Worm (Caenorhabditis elegans) whole organism, late embryonic: ENCODE measurements around the gene vpat-1.
A peak's percentile ranks its signal among the peaks of the same experiment; 100 is the strongest.

Experiments
- C08G9.2 ChIP-seq: sonication (generic microtip); optimal IDR thresholded peaks from 2 replicates; lab custom pipeline; 2016; ENCODE audit warnings: mild to moderate bottlenecking, missing genetic modification characterization, moderate library complexity, missing compliant biosample characterization
- C38D4.7 ChIP-seq: fragments of 200-800 bp; sonication (Bioruptor generic); optimal IDR thresholded peaks from 2 replicates; lab custom pipeline; 2018; ENCODE audit warnings: mild to moderate bottlenecking, missing genetic modification characterization, moderate library complexity, missing compliant biosample characterization
- F13H6.1 ChIP-seq: sonication (generic microtip); optimal IDR thresholded peaks from 2 replicates; lab custom pipeline; 2016; ENCODE audit warnings: missing genetic modification characterization, missing compliant biosample characterization
- K02D7.2 ChIP-seq: sonication (generic microtip); optimal IDR thresholded peaks from 2 replicates; lab custom pipeline; 2017; ENCODE audit warnings: mild to moderate bottlenecking, missing genetic modification characterization, missing compliant biosample characterization
- T23F11.4 ChIP-seq: fragments of 200-800 bp; sonication (Bioruptor generic); optimal IDR thresholded peaks from 2 replicates; lab custom pipeline; 2018; ENCODE audit warnings: mild to moderate bottlenecking, missing genetic modification characterization, missing compliant biosample characterization
- Y22D7AL.16 ChIP-seq: sonication (generic microtip); optimal IDR thresholded peaks from 2 replicates; lab custom pipeline; 2016; ENCODE audit warnings: missing genetic modification characterization, missing compliant biosample characterization
- ahr-1 ChIP-seq: sonication (generic microtip); optimal IDR thresholded peaks from 2 replicates; lab custom pipeline; 2016; ENCODE audit warnings: missing genetic modification characterization, missing compliant biosample characterization
- ama-1 ChIP-seq: fragments of 150-350 bp; optimal IDR thresholded peaks from 2 replicates; lab custom pipeline; 2014
- ceh-14 ChIP-seq: sonication (generic microtip); optimal IDR thresholded peaks from 2 replicates; lab custom pipeline; 2016; ENCODE audit warnings: missing genotype, missing genetic modification characterization, missing compliant biosample characterization
- ceh-18 ChIP-seq: sonication (generic microtip); optimal IDR thresholded peaks from 2 replicates; lab custom pipeline; 2016; ENCODE audit warnings: missing genetic modification characterization, missing compliant biosample characterization
- ceh-22 ChIP-seq: sonication (generic microtip); optimal IDR thresholded peaks from 2 replicates; lab custom pipeline; 2017; ENCODE audit warnings: missing biosample characterization, missing genetic modification characterization
- ceh-24 ChIP-seq: sonication (generic microtip); optimal IDR thresholded peaks from 2 replicates; lab custom pipeline; 2016; ENCODE audit warnings: mild to moderate bottlenecking, missing genetic modification characterization, missing compliant biosample characterization
- ceh-31 ChIP-seq: sonication (generic microtip); optimal IDR thresholded peaks from 2 replicates; lab custom pipeline; 2016; ENCODE audit warnings: missing genetic modification characterization, missing compliant biosample characterization
- ceh-34 ChIP-seq: sonication (generic microtip); optimal IDR thresholded peaks from 2 replicates; lab custom pipeline; 2016; ENCODE audit warnings: mild to moderate bottlenecking, missing genetic modification characterization, missing compliant biosample characterization
- ceh-45 ChIP-seq: fragments of 200-800 bp; sonication (Bioruptor generic); IDR thresholded peaks from 2 replicates; pipeline ENCODE4 v1.3.6; 2022; ENCODE audit warnings: missing genetic modification reagents, missing genetic modification characterization, missing compliant biosample characterization
- ceh-6 ChIP-seq: fragments of 200-800 bp; sonication (Bioruptor generic); optimal IDR thresholded peaks from 2 replicates; lab custom pipeline; 2018; ENCODE audit warnings: mild to moderate bottlenecking, missing genetic modification characterization, missing compliant biosample characterization
- ceh-9 ChIP-seq: sonication (generic microtip); optimal IDR thresholded peaks from 2 replicates; lab custom pipeline; 2016; ENCODE audit warnings: mild to moderate bottlenecking, missing genetic modification characterization, inconsistent platforms, missing compliant biosample characterization
- che-1 ChIP-seq: sonication (generic microtip); optimal IDR thresholded peaks from 2 replicates; lab custom pipeline; 2016; ENCODE audit warnings: mild to moderate bottlenecking, missing genetic modification characterization, missing compliant biosample characterization
- dve-1 ChIP-seq: sonication (generic microtip); optimal IDR thresholded peaks from 2 replicates; lab custom pipeline; 2017; ENCODE audit warnings: antibody characterized with exemption, mild to moderate bottlenecking, missing genetic modification characterization, missing compliant biosample characterization
- elt-2 ChIP-seq: sonication (generic microtip); optimal IDR thresholded peaks from 2 replicates; lab custom pipeline; 2016; ENCODE audit warnings: missing genetic modification reagents, missing genetic modification characterization, missing compliant biosample characterization
- elt-4 ChIP-seq: sonication (generic microtip); optimal IDR thresholded peaks from 2 replicates; lab custom pipeline; 2016; ENCODE audit warnings: missing genetic modification characterization, missing compliant biosample characterization
- ets-4 ChIP-seq: sonication (generic microtip); optimal IDR thresholded peaks from 2 replicates; lab custom pipeline; 2016; ENCODE audit warnings: missing genetic modification characterization, missing compliant biosample characterization
- eyg-1 ChIP-seq: sonication (generic microtip); optimal IDR thresholded peaks from 2 replicates; lab custom pipeline; 2016; ENCODE audit warnings: missing genotype, missing genetic modification characterization, missing compliant biosample characterization
- fkh-10 ChIP-seq: fragments of 150-350 bp; optimal IDR thresholded peaks from 2 replicates; lab custom pipeline; 2014; ENCODE audit warnings: missing biosample characterization, missing genetic modification reagents, missing genetic modification characterization
- gmeb-2 ChIP-seq: sonication (generic microtip); optimal IDR thresholded peaks from 2 replicates; lab custom pipeline; 2016; ENCODE audit warnings: missing genetic modification characterization, inconsistent platforms, missing compliant biosample characterization
- hlh-13 ChIP-seq: fragments of 200-800 bp; sonication (Bioruptor generic); optimal IDR thresholded peaks from 2 replicates; lab custom pipeline; 2018; ENCODE audit warnings: mild to moderate bottlenecking, missing genetic modification characterization, missing compliant biosample characterization
- hlh-15 ChIP-seq: sonication (generic microtip); optimal IDR thresholded peaks from 2 replicates; lab custom pipeline; 2016; ENCODE audit warnings: missing genetic modification characterization, missing compliant biosample characterization
- lin-11 ChIP-seq: fragments of 200-800 bp; sonication (Bioruptor generic); optimal IDR thresholded peaks from 2 replicates; lab custom pipeline; 2018; ENCODE audit warnings: mild to moderate bottlenecking, missing genetic modification characterization, missing compliant biosample characterization
- madf-2 ChIP-seq: sonication (generic microtip); optimal IDR thresholded peaks from 2 replicates; lab custom pipeline; 2017; ENCODE audit warnings: missing genetic modification characterization, missing compliant biosample characterization
- nhr-11 ChIP-seq: fragments of 150-350 bp; optimal IDR thresholded peaks from 2 replicates; lab custom pipeline; 2014; ENCODE audit warnings: missing biosample characterization, missing genetic modification characterization
- nhr-232 ChIP-seq: sonication (generic microtip); optimal IDR thresholded peaks from 2 replicates; lab custom pipeline; 2016; ENCODE audit warnings: missing genetic modification characterization, missing compliant biosample characterization
- npax-4 ChIP-seq: sonication (generic microtip); optimal IDR thresholded peaks from 2 replicates; lab custom pipeline; 2016; ENCODE audit warnings: missing genetic modification characterization, missing compliant biosample characterization
- odd-2 ChIP-seq: sonication (generic microtip); optimal IDR thresholded peaks from 2 replicates; lab custom pipeline; 2017; ENCODE audit warnings: antibody characterized with exemption, mild to moderate bottlenecking, missing genetic modification characterization, missing compliant biosample characterization
- pag-3 ChIP-seq: sonication (generic microtip); optimal IDR thresholded peaks from 2 replicates; lab custom pipeline; 2016; ENCODE audit warnings: missing compliant biosample characterization, missing genetic modification characterization, borderline replicate concordance
- pat-9 ChIP-seq: fragments of 200-800 bp; sonication (Bioruptor generic); optimal IDR thresholded peaks from 2 replicates; lab custom pipeline; 2018; ENCODE audit warnings: mild to moderate bottlenecking, missing genetic modification characterization, moderate library complexity, missing compliant biosample characterization
- pax-1 ChIP-seq: fragments of 150-350 bp; optimal IDR thresholded peaks from 2 replicates; lab custom pipeline; 2014; ENCODE audit warnings: missing biosample characterization, missing genetic modification characterization
- pha-2 ChIP-seq: sonication (generic microtip); optimal IDR thresholded peaks from 2 replicates; lab custom pipeline; 2017; ENCODE audit warnings: mild to moderate bottlenecking, missing genetic modification characterization, missing compliant biosample characterization
- pha-4 ChIP-seq: fragments of 150-350 bp; optimal IDR thresholded peaks from 2 replicates; lab custom pipeline; 2018; ENCODE audit warnings: missing biosample characterization, missing genetic modification reagents, missing genetic modification characterization
- ref-2 ChIP-seq: sonication (generic microtip); optimal IDR thresholded peaks from 2 replicates; lab custom pipeline; 2016; ENCODE audit warnings: missing genetic modification characterization, missing compliant biosample characterization
- sdc-2 ChIP-seq: sonication (generic microtip); optimal IDR thresholded peaks from 2 replicates; lab custom pipeline; 2016; ENCODE audit warnings: missing genotype, missing genetic modification characterization, missing compliant biosample characterization
- sox-2 ChIP-seq: fragments of 200-800 bp; sonication (Bioruptor generic); IDR thresholded peaks from 2 replicates; pipeline ENCODE4 v1.3.6; 2022; ENCODE audit warnings: missing genetic modification reagents, missing genetic modification characterization, missing compliant biosample characterization
- sox-4 ChIP-seq: sonication (generic microtip); optimal IDR thresholded peaks from 2 replicates; lab custom pipeline; 2017; ENCODE audit warnings: mild to moderate bottlenecking, missing genetic modification characterization, inconsistent platforms, missing compliant biosample characterization
- tbx-2 ChIP-seq: sonication (generic microtip); optimal IDR thresholded peaks from 2 replicates; lab custom pipeline; 2016; ENCODE audit warnings: missing genetic modification characterization, missing compliant biosample characterization
- tbx-7 ChIP-seq: sonication (generic microtip); optimal IDR thresholded peaks from 2 replicates; lab custom pipeline; 2016; ENCODE audit warnings: missing genotype, missing genetic modification characterization, missing compliant biosample characterization
- ttx-3 ChIP-seq: sonication (generic microtip); optimal IDR thresholded peaks from 2 replicates; lab custom pipeline; 2016; ENCODE audit warnings: missing genetic modification reagents, missing genetic modification characterization, missing compliant biosample characterization
- unc-42 ChIP-seq: sonication (generic microtip); optimal IDR thresholded peaks from 2 replicates; lab custom pipeline; 2016; ENCODE audit warnings: missing genotype, missing genetic modification characterization, missing compliant biosample characterization
- unc-55 ChIP-seq: sonication (generic microtip); optimal IDR thresholded peaks from 2 replicates; lab custom pipeline; 2017; ENCODE audit warnings: missing biosample characterization, missing genetic modification reagents, missing genetic modification characterization
- unc-86 ChIP-seq: sonication (generic microtip); optimal IDR thresholded peaks from 2 replicates; lab custom pipeline; 2016; ENCODE audit warnings: missing genetic modification characterization, missing compliant biosample characterization
- zip-5 ChIP-seq: sonication (generic microtip); optimal IDR thresholded peaks from 2 replicates; lab custom pipeline; 2016; ENCODE audit warnings: missing genetic modification characterization, missing compliant biosample characterization

vpat-1 gene

DNA sequence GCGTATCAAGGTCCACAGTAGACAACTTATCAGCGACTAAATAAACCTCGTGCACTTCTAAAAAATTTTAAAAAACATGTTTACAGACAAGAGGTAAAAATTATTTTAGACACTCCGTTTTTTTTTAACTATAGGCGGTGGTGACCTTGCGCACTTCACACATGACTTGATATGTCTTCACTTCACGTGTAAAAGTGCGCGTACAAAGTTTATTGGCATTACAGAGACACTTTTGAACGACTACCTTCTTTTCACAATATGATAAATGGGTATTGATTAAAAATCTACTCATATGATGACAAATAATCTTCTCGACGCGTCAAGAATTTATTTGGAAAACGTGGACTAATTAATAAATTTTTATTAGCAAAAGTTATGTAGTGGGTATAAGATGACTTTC is 19.3 kb downstream of the vpat-1 start:
- TF ChIP-seq zip-5 (tag; lab: Kevin White, UChicago) = no peak
- TF ChIP-seq ceh-34 (tag; lab: Kevin White, UChicago) = no peak
- no peak for TF ChIP-seq lin-11 (tag; lab: Kevin White, UChicago)
- TF ChIP-seq odd-2 (tag; lab: Kevin White, UChicago) = no peak
- no peak for TF ChIP-seq nhr-11 (tag; lab: Kevin White, UChicago)
- TF ChIP-seq eyg-1 (tag; lab: Kevin White, UChicago) = no peak
- no peak for TF ChIP-seq K02D7.2 (tag; lab: Kevin White, UChicago)
- TF ChIP-seq hlh-13 (GFP tag; lab: Kevin White, UChicago) = no peak
- TF ChIP-seq F13H6.1 (tag; lab: Kevin White, UChicago) = no peak
- TF ChIP-seq gmeb-2 (tag; lab: Kevin White, UChicago) = no peak
- TF ChIP-seq ceh-6 (GFP tag; lab: Kevin White, UChicago) = no peak
- TF ChIP-seq ama-1 (lab: Kevin White, UChicago) = no peak
- no peak for TF ChIP-seq unc-86 (tag; lab: Kevin White, UChicago)
- TF ChIP-seq pax-1 = no peak
- TF ChIP-seq hlh-15 (tag; lab: Kevin White, UChicago) = no peak
- no peak for TF ChIP-seq ceh-14 (tag; lab: Kevin White, UChicago)

- no peak for TF ChIP-seq K02D7.2 (tag; lab: Kevin White, UChicago)
- no peak for TF ChIP-seq C38D4.7 (GFP tag; lab: Kevin White, UChicago)
- TF ChIP-seq unc-55 = no peak
- TF ChIP-seq ahr-1 (tag; lab: Kevin White, UChicago) = no peak
- no peak for TF ChIP-seq ceh-24
- TF ChIP-seq pag-3 (tag; lab: Kevin White, UChicago) = no peak
- TF ChIP-seq ceh-31 = no peak
- no peak for TF ChIP-seq sox-4 (tag; lab: Kevin White, UChicago)
- TF ChIP-seq Y22D7AL.16 (tag; lab: Kevin White, UChicago) = no peak
- no peak for TF ChIP-seq dve-1 (tag; lab: Kevin White, UChicago)
- no peak for TF ChIP-seq ets-4 (tag; lab: Kevin White, UChicago)
- no peak for TF ChIP-seq T23F11.4 (GFP tag; lab: Kevin White, UChicago)
- no peak for TF ChIP-seq elt-4 (tag; lab: Kevin White, UChicago)
- no peak for TF ChIP-seq che-1 (tag; lab: Kevin White, UChicago)
- no peak for TF ChIP-seq ceh-18 (tag; lab: Kevin White, UChicago)
- no peak for TF ChIP-seq tbx-7 (tag; lab: Kevin White, UChicago)
- no peak for TF ChIP-seq nhr-11 (tag; lab: Kevin White, UChicago)
- no peak for TF ChIP-seq pha-2 (tag; lab: Kevin White, UChicago)
- TF ChIP-seq sox-2 (GFP tag; lab: Robert Waterston, UW) = no peak
These were observed 21.0 kb downstream of the vpat-1 start, which contains the start of gene F55A4.3 for ce11 chrX:1025010-1025409. Gene F55A4.3 (minus strand): TSS chrX:1025110.

- peak; percentile 24 for TF ChIP-seq che-1 (tag; lab: Kevin White, UChicago)
- no peak for TF ChIP-seq eyg-1 (tag; lab: Kevin White, UChicago)
- TF ChIP-seq ref-2 (tag; lab: Kevin White, UChicago) = no peak
- no peak for TF ChIP-seq T23F11.4 (GFP tag; lab: Kevin White, UChicago)
- peak; percentile 43 for TF ChIP-seq sdc-2 (tag; lab: Kevin White, UChicago)
- TF ChIP-seq unc-42 (tag; lab: Kevin White, UChicago) = peak; percentile 54
- no peak for TF ChIP-seq elt-2
- no peak for TF ChIP-seq pat-9 (tag; lab: Kevin White, UChicago)
- TF ChIP-seq hlh-15 (tag; lab: Kevin White, UChicago) = no peak
- TF ChIP-seq madf-2 (tag; lab: Kevin White, UChicago) = no peak
- no peak for TF ChIP-seq nhr-232 (tag; lab: Kevin White, UChicago)
- no peak for TF ChIP-seq gmeb-2 (tag; lab: Kevin White, UChicago)
- no peak for TF ChIP-seq fkh-10
- peak; percentile 34 for TF ChIP-seq Y22D7AL.16 (tag; lab: Kevin White, UChicago)
- no peak for TF ChIP-seq ttx-3 (tag; lab: Kevin White, UChicago)
- peak; percentile 32 for TF ChIP-seq ceh-14 (tag; lab: Kevin White, UChicago)
- no peak for TF ChIP-seq unc-55
- peak; percentile 27 for TF ChIP-seq tbx-2 (tag; lab: Kevin White, UChicago)
- no peak for TF ChIP-seq C08G9.2 (tag; lab: Kevin White, UChicago)
- TF ChIP-seq npax-4 (tag; lab: Kevin White, UChicago) = no peak
- TF ChIP-seq ceh-22 (tag; lab: Kevin White, UChicago) = no peak
- no peak for TF ChIP-seq ceh-18 (tag; lab: Kevin White, UChicago)
- TF ChIP-seq sox-4 (tag; lab: Kevin White, UChicago) = peak; percentile 5
- no peak for TF ChIP-seq pha-4 (tag; lab: Kevin White, UChicago)
- TF ChIP-seq ceh-45 (GFP tag; lab: Robert Waterston, UW) = no peak
- no peak for TF ChIP-seq pha-2 (tag; lab: Kevin White, UChicago)
- no peak for TF ChIP-seq ets-4 (tag; lab: Kevin White, UChicago)
- no peak for TF ChIP-seq ceh-9
These were observed 24.1 kb downstream of the vpat-1 start for ce11 chrX:1021835-1022311.
